Worm (Caenorhabditis elegans) whole organism, L4/young adult: ENCODE data around the gene ncx-2.

Source experiments
- W03F9.2 ChIP-seq: fragments of 150-350 bp; optimal IDR thresholded peaks from 2 replicates; lab custom pipeline; 2014; ENCODE audit warnings: missing biosample characterization, missing genetic modification characterization
- dao-5 ChIP-seq: sonication (generic microtip); optimal IDR thresholded peaks from 2 replicates; lab custom pipeline; 2016; ENCODE audit warnings: missing genotype, missing genetic modification characterization, moderate library complexity, missing compliant biosample characterization
- him-1 ChIP-seq: sonication (generic microtip); optimal IDR thresholded peaks from 2 replicates; lab custom pipeline; 2016; ENCODE audit warnings: missing genotype, missing genetic modification reagents, missing genetic modification characterization, missing compliant biosample characterization

Gene ncx-2

DNA sequence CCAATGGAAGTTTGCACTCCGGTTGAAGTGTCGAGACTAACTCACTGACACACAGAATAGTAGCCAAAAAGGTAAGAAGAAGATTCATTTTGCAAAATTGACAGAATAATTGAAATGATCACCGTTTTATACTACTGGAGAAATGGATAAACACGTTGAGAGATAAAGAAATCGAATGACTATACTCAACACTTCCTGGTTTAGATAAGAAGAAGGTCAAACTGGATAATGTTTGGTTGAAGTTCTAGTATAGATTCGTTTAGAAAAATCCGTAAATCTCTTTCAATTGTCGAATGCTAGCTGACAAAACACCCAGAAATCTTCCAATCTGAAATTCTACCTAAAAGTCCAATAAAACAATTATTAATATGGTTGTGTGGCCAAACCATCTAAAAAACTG is 16.2 kb upstream of the ncx-2 start, which contains the start of gene Y49G5A.1:
Gene Y49G5A.1 (minus strand): TSS at position 101 of the 400 bp plus-strand sequence.
- no peak for TF ChIP-seq W03F9.2
- no peak for TF ChIP-seq him-1 (tag; lab: Kevin White, UChicago)
- TF ChIP-seq dao-5 (tag; lab: Kevin White, UChicago), result no peak

DNA sequence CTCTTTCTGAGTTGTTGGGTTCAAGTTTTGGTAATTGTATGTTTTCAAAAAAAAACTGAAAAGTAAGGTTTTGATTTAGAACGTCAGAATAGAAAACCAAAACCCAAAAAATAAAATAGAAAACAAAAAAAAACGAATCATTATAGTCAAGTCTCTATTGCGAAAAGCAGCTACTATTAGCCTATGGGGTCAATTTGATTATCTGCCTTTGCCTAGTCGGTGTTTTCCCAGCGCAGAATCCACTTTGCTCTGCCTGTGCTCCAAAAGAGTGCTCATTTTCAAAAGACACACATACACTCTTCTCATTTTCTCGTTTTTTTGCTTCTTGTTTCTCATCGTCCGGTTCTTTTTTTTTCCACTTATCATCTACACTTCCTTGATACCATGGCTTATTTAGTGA is 14.8 kb upstream of the ncx-2 start:
- TF ChIP-seq W03F9.2 (no peak), him-1 (tag; lab: Kevin White, UChicago) (no peak), dao-5 (tag; lab: Kevin White, UChicago) (no peak)

DNA sequence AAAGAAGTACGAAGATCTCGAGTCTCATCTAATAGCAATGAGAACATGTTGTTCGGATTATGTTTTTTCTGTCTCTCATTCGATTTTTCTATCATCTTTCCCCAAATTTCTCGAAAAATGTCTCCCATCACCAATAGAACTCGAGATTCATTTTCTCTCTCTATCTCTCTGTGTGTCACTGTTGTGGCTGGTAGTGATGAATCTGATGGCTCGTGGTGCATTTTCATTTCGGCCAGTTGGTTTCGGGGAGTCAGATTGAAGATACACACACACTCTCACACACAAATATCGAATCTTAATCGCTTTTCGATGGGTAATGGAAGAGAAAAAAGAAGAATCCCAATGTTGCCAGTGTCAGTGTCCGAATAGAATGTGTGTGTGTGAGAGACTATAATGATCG is 7.5 kb upstream of the ncx-2 start:
- TF ChIP-seq dao-5 (tag; lab: Kevin White, UChicago) (no peak), W03F9.2 (no peak), him-1 (tag; lab: Kevin White, UChicago) (no peak)

DNA sequence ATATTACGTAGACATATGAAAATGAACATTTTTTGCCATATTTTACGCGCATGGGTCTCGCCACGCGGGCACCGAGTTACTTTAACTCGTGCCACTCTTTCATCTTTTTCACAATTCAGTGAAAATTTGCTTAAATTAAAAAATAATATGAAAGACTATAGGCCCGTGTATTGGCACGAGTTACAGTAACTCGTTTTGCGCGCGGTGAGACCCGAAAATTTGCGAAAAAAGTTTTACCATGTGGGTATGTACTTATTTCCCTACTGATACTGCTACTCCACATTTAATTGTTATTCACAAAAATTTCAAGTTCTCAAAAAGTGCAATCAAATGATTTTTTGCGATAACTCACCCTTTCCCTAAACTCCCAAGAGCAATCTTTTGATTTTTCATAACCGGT is 5.7 kb upstream of the ncx-2 start:
- TF ChIP-seq W03F9.2 (no peak), dao-5 (tag; lab: Kevin White, UChicago) (no peak), him-1 (tag; lab: Kevin White, UChicago) (no peak)

DNA sequence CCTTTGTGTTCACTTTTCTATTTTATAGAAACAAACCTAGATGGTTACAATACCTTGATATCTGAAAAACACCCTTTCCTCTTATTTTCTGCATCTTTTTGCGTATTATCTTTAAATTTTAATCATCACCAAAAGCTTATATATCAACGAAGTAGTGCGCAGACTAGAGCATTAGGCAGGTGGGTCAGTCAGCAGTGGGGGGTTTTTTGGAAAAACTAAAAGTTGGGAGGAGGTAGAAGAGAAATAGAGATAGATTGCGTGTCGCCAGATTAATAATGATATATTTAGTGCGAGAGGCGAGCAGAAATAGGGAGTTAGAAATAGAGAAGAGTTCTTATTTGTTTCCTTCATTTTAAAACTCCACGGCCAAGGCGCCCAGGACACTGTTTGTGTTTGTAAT is 2.3 kb upstream of the ncx-2 start:
- no peak for TF ChIP-seq him-1 (tag; lab: Kevin White, UChicago)

DNA sequence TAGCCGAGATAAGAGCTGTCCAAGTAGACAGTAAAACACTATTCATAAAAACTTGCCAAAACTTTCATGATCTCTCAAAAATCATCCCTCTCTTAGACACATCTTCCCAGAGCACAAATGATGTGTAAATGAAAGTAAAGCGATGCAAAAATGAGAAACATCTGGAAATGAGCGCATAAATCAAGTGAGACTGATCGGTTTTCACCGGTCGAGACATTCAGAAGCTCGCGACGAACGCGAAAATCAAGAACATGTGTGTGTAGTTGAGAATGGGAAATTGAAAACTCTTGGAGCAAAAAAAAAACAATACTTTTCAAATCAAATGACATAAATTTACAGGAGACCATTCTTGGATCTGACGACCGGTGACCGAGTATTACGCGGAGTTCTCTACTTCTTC is 877 bp downstream of the ncx-2 start:
- TF ChIP-seq dao-5 (tag; lab: Kevin White, UChicago) (no peak), him-1 (tag; lab: Kevin White, UChicago) (no peak), W03F9.2 (no peak)

DNA sequence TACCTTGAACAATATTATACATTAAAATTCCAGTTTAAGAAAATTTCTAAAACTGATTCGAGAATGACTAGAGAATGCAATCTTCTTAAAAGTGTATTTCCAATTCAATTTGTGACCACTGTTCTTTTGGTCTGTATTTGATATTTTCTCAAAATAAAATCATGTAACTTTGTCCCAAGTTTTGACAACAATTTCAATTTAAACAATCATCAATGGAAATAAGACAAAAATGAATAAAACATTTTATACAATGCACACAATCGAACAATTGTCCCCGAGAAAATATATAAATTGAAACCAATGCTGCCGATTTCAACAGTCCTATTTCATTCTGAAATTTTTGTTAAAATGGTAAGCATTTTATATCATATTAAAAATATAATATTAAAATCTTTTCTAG is 8.1 kb downstream of the ncx-2 start, which contains the start of gene C10G8.4:
Gene C10G8.4 (plus strand): TSS at position 301 of the 400 bp plus-strand sequence.
- TF ChIP-seq dao-5 (tag; lab: Kevin White, UChicago), result no peak
- TF ChIP-seq W03F9.2, result no peak
- TF ChIP-seq him-1 (tag; lab: Kevin White, UChicago), result no peak

DNA sequence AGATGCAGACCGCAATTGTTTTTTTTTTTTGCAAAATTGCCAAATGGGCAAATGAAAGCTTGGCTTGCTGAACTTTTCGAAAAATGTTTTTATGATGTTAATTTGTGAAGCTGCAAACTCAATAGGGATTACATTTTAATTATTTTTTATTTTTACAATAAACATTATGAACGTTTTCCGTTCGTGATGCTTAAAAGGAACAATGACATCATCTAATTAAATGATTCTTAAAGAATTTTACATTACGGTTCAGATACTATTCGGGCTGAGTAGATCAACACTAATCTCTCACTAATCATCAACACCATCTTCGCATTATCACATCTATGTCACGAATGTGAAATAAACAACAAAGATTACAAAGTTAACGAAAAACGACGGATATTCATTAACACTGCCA is 9.0 kb downstream of the ncx-2 start, which contains the start of gene C10G8.3:
Gene C10G8.3 (plus strand): TSS at position 301 of the 400 bp plus-strand sequence.
- TF ChIP-seq dao-5 (tag; lab: Kevin White, UChicago) (no peak), W03F9.2 (no peak), him-1 (tag; lab: Kevin White, UChicago) (no peak)

DNA sequence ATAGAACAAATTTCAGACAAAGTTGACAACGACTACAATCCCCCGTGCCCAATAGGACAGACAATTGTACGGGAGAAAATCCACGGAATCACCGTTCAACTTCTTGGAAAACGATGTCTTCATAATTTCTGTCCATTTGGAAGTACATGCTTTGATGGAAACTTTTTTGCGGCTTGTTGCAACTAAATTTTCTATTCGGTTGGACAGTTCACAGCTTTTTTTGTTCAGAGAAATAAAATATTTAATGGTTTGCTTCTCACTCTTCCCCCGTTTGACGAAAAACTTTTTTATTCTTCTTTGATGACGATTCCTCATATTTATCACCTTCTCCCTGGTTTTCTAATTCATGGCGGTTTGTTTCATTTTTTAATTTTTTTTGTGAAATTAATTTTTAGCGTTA is 10.6 kb downstream of the ncx-2 start, which contains the start of gene C10G8.2:
Gene C10G8.2 (plus strand): TSS at position 301 of the 400 bp plus-strand sequence.
- no peak for TF ChIP-seq dao-5 (tag; lab: Kevin White, UChicago)
- TF ChIP-seq W03F9.2, result no peak
- TF ChIP-seq him-1 (tag; lab: Kevin White, UChicago), result no peak

DNA sequence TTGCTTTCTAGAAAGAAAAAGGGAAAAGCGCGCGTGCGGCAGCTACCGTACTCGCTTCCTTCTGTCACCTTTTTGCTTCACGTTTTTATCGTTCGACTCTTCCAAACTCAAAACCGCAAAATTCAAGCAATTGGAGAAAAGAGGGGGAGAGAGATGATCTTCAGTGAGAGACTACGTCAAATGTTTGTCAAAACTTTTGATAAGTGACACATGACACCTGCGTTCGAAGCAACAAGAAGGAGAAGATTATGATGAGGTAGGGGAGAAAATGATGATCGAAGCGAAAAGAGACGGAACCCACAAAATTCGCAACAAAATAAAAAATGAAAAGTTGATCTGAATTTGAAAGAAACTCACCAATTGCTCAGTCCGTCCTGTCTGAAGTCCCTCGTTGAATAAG is 14.9 kb downstream of the ncx-2 start:
- TF ChIP-seq him-1 (tag; lab: Kevin White, UChicago) (no peak), dao-5 (tag; lab: Kevin White, UChicago) (no peak), W03F9.2 (no peak)

DNA sequence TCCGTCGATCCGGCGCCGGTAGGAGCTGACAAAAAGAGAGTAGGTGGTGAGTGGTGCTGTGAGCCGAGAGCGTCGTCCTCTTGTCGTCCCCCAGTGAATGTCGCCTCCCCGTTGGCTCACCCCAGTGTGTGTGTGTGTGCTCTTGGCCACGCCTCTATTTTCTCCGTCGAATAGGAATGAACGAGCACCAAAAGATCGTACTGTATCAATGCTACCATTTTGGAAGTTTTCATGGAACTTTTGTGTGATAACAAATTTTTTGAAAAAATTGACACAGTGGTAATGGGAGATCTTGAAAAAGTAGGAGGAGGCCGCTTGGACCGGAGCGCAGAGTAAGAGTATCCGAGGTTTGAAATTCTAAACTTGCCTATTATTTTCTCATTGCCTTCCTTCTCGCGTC is 16.0 kb downstream of the ncx-2 start, which contains the start of gene ceh-34:
Gene ceh-34 (minus strand): TSS at position 101 of the 400 bp plus-strand sequence.
- TF ChIP-seq dao-5 (tag; lab: Kevin White, UChicago), result no peak
- TF ChIP-seq him-1 (tag; lab: Kevin White, UChicago), result no peak
- TF ChIP-seq W03F9.2, result no peak

DNA sequence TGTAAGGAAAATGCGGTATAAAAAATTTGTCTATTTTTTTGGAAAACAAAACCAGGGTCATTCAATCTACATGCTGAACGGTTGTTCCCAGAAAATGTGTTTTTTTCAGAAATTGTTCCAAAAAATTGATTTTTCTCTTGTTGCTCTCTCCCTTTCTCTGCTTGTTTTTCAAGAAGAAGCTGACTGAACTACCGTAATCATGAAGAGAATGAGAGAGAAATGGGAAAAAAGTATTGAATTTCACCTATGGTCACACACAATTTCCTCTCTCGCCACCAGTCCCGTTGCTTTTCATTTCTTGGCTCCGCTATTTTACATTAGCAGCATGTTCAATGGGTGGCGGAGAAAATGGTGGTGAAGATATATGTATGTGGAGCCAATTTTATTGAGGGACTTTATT is 19.3 kb downstream of the ncx-2 start:
- TF ChIP-seq W03F9.2 (no peak), him-1 (tag; lab: Kevin White, UChicago) (no peak), dao-5 (tag; lab: Kevin White, UChicago) (no peak)

DNA sequence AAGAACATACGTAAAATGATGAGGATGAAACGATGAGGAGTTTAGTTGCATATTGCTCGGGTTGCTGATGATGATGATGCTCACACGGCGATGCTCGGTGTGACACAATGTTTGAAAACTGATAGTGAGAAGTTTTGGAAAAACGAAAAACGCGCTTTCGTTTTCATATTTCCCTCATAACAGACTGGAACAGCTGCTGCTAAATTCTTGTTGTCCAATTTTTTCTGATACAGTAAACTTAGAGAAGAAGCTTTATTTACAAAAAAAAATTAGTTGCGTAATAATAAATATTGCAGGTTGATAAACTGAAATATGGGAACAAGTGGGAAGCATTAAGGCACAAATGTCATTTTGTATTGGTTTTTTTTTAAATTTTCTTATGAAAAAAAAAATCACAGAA is 21.1 kb downstream of the ncx-2 start, which contains the start of gene ceh-33:
Gene ceh-33 (minus strand): TSS at position 101 of the 400 bp plus-strand sequence.
- no peak for TF ChIP-seq him-1 (tag; lab: Kevin White, UChicago)
- no peak for TF ChIP-seq W03F9.2
- no peak for TF ChIP-seq dao-5 (tag; lab: Kevin White, UChicago)

DNA sequence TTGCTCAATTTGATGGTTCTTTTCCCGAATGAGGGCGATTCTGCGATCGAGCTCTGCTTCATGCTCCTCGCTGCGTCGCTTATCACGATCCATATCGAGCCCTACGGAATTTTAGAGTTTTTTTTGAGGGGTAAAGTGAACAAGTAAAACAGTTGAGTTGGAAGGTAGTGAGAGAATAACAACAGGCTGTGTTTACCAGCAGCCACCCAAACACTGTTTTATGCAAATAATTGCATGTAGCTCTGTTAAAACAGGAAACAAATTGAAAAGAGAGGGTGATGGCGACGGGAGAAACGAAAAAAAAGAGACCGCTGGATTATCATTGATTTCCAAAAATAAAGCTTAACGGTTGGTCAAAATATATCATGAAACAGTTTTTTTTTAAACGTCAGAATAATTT is 24.8 kb downstream of the ncx-2 start, which contains the start of gene C10G8.8:
Gene C10G8.8 (minus strand): TSS at position 101 of the 400 bp plus-strand sequence.
- no peak for TF ChIP-seq W03F9.2
- TF ChIP-seq dao-5 (tag; lab: Kevin White, UChicago), result no peak
- TF ChIP-seq him-1 (tag; lab: Kevin White, UChicago), result no peak

DNA sequence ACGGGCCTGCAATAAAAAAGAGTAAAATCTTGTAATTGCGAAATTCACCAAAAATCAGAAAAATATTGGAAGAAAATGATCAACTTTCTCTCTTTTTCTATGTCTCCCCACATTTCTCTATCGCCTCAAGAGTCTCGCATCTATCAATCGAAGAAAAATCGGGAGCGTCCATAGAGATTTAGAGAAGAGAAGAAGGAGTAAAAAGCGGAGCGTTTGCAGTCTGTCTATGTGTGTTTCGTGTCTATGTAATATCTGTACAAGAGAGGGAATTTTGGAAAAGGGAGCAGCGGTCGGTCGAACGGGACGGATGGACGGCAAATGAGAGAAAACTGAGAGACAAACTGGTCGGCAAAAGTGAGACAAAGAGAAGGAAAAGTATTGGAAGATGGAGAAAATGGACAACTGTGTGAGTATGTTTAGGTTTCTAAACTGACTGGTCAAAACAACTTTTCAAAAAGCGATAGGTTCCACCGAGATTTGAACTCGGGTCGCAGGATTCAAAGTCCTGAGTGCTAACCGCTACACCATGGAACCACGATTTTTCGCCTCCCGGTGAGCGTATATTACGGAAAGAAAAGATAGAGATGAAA is 26.3 kb downstream of the ncx-2 start:
- TF ChIP-seq W03F9.2 (peak; percentile 56), dao-5 (tag; lab: Kevin White, UChicago) (no peak)
